Fruit fly (Drosophila melanogaster) whole organism, embryonic: ENCODE data around the gene CG17625.

Source experiments
- Adf1 ChIP-seq: fragments of 200-800 bp; sonication (Bioruptor generic); IDR thresholded peaks from 2 replicates; pipeline ENCODE4 v1.3.6; 2022; ENCODE audit warnings: missing biosample characterization, missing genetic modification characterization
- Atf-2 ChIP-seq: fragments of 200-800 bp; sonication (Bioruptor generic); optimal IDR thresholded peaks from 2 replicates; lab custom pipeline; 2016; ENCODE audit warnings: missing biosample characterization, missing genetic modification characterization
- CG1024 ChIP-seq: fragments of 200-800 bp; sonication (Bioruptor generic); IDR thresholded peaks from 2 replicates; pipeline ENCODE4 v1.3.6; 2022; ENCODE audit warnings: missing biosample characterization, missing genetic modification characterization
- CG12391 ChIP-seq: fragments of 200-800 bp; sonication (Bioruptor generic); optimal IDR thresholded peaks from 3 replicates; lab custom pipeline; 2018; ENCODE audit warnings: missing biosample characterization, mild to moderate bottlenecking, missing genetic modification characterization, moderate library complexity
- CG12659 ChIP-seq: fragments of 200-800 bp; sonication (Bioruptor generic); optimal IDR thresholded peaks from 3 replicates; lab custom pipeline; 2017; ENCODE audit warnings: mild to moderate bottlenecking, missing biosample characterization, missing genetic modification reagents, missing genetic modification characterization
- CG12769 ChIP-seq: fragments of 200-800 bp; sonication (Bioruptor generic); optimal IDR thresholded peaks from 2 replicates; lab custom pipeline; 2019; ENCODE audit warnings: missing biosample characterization, mild to moderate bottlenecking, missing genetic modification characterization, moderate library complexity
- CG12942 ChIP-seq: fragments of 200-800 bp; sonication (Bioruptor generic); optimal IDR thresholded peaks from 3 replicates; lab custom pipeline; 2016; ENCODE audit warnings: missing biosample characterization, missing genetic modification characterization
- CG14710 ChIP-seq: fragments of 200-800 bp; sonication (Bioruptor generic); optimal IDR thresholded peaks from 3 replicates; lab custom pipeline; 2019; ENCODE audit warnings: missing biosample characterization, mild to moderate bottlenecking, missing genetic modification characterization, moderate library complexity
- CG14965 ChIP-seq: fragments of 200-800 bp; sonication (Bioruptor generic); optimal IDR thresholded peaks from 2 replicates; lab custom pipeline; 2016; ENCODE audit warnings: missing biosample characterization, missing genetic modification characterization, borderline replicate concordance
- CG18011 ChIP-seq: fragments of 200-800 bp; sonication (Bioruptor generic); optimal IDR thresholded peaks from 2 replicates; lab custom pipeline; 2017; ENCODE audit warnings: missing biosample characterization, missing genetic modification characterization, mild to moderate bottlenecking, moderate library complexity, missing genotype
- CG2120 ChIP-seq: fragments of 200-800 bp; sonication (Bioruptor generic); optimal IDR thresholded peaks from 3 replicates; lab custom pipeline; 2016; ENCODE audit warnings: missing biosample characterization, missing genetic modification characterization
- CG32532 ChIP-seq: fragments of 200-800 bp; sonication (Bioruptor generic); IDR thresholded peaks from 2 replicates; pipeline ENCODE4 v1.3.6; 2022; ENCODE audit warnings: missing biosample characterization, missing genetic modification characterization
- CG33213 ChIP-seq: fragments of 200-800 bp; sonication (Bioruptor generic); optimal IDR thresholded peaks from 3 replicates; lab custom pipeline; 2016; ENCODE audit warnings: missing biosample characterization, missing genetic modification characterization
- CG4328 ChIP-seq: fragments of 200-800 bp; sonication (Bioruptor generic); optimal IDR thresholded peaks from 3 replicates; lab custom pipeline; 2017; ENCODE audit warnings: missing biosample characterization, missing genetic modification reagents, missing genetic modification characterization
- CG4854 ChIP-seq: fragments of 200-800 bp; sonication (Bioruptor generic); optimal IDR thresholded peaks from 2 replicates; lab custom pipeline; 2016; ENCODE audit warnings: missing biosample characterization, missing genetic modification characterization, inconsistent platforms
- CG5953 ChIP-seq: fragments of 200-800 bp; sonication (Bioruptor generic); IDR thresholded peaks from 2 replicates; pipeline ENCODE4 v1.3.6; 2022; ENCODE audit warnings: missing biosample characterization, missing genetic modification characterization
- CG9437 ChIP-seq: fragments of 200-800 bp; sonication (Bioruptor generic); optimal IDR thresholded peaks from 2 replicates; lab custom pipeline; 2018; ENCODE audit warnings: missing biosample characterization, mild to moderate bottlenecking, missing genetic modification characterization
- CG9817 ChIP-seq: fragments of 200-800 bp; sonication (Bioruptor generic); optimal IDR thresholded peaks from 2 replicates; lab custom pipeline; 2018; ENCODE audit warnings: missing biosample characterization, mild to moderate bottlenecking, missing genetic modification characterization, moderate library complexity
- CG9932 ChIP-seq: fragments of 200-800 bp; sonication (Bioruptor generic); IDR thresholded peaks from 2 replicates; pipeline ENCODE4 v1.3.6; 2022; ENCODE audit warnings: missing biosample characterization, missing genetic modification characterization
- E2f2 ChIP-seq: fragments of 200-800 bp; sonication (Bioruptor generic); IDR thresholded peaks from 2 replicates; pipeline ENCODE4 v1.3.6; 2022; ENCODE audit warnings: missing biosample characterization, missing genetic modification characterization
- Gsc ChIP-seq: fragments of 200-800 bp; sonication (Bioruptor generic); IDR thresholded peaks from 2 replicates; pipeline ENCODE4 v1.3.6; 2022; ENCODE audit warnings: missing biosample characterization, missing genetic modification characterization
- HLH4C ChIP-seq: fragments of 200-800 bp; sonication (Bioruptor generic); IDR thresholded peaks from 3 replicates; pipeline ENCODE4 v1.3.6; 2022; ENCODE audit warnings: missing biosample characterization, missing genetic modification characterization; ENCODE audit not compliant: partially characterized antibody
- Hr3 ChIP-seq: fragments of 200-800 bp; sonication (Bioruptor generic); optimal IDR thresholded peaks from 3 replicates; lab custom pipeline; 2016; ENCODE audit warnings: missing biosample characterization, missing genetic modification characterization
- Jarid2 ChIP-seq: fragments of 200-800 bp; sonication (Bioruptor generic); optimal IDR thresholded peaks from 3 replicates; lab custom pipeline; 2017; ENCODE audit warnings: mild to moderate bottlenecking, missing biosample characterization, missing genetic modification reagents, missing genetic modification characterization
- MBD-R2 ChIP-seq: fragments of 200-800 bp; sonication (Bioruptor generic); IDR thresholded peaks from 2 replicates; pipeline ENCODE4 v1.3.6; 2022; ENCODE audit warnings: missing biosample characterization, missing genetic modification characterization
- Max ChIP-seq: fragments of 200-800 bp; sonication (Bioruptor generic); optimal IDR thresholded peaks from 2 replicates; lab custom pipeline; 2016; ENCODE audit warnings: missing biosample characterization, mild to moderate bottlenecking, missing genetic modification characterization
- Med ChIP-seq: fragments of 200-800 bp; sonication (Bioruptor generic); peaks from one replicate; lab custom pipeline; 2016; ENCODE audit warnings: missing biosample characterization, missing genetic modification characterization, mild to moderate bottlenecking, inconsistent platforms, moderate library complexity
- Mrtf ChIP-seq: fragments of 200-800 bp; sonication (Bioruptor generic); IDR thresholded peaks from 3 replicates; pipeline ENCODE4 v1.3.6; 2022; ENCODE audit warnings: missing biosample characterization, missing genetic modification characterization
- Nf-YA ChIP-seq: fragments of 200-800 bp; sonication (Bioruptor generic); IDR thresholded peaks from 2 replicates; pipeline ENCODE4 v1.3.6; 2022; ENCODE audit warnings: missing biosample characterization, missing genetic modification characterization
- Ravus ChIP-seq: fragments of 200-800 bp; sonication (Bioruptor generic); IDR thresholded peaks from 2 replicates; pipeline ENCODE4 v1.3.6; 2022; ENCODE audit warnings: missing biosample characterization, missing genetic modification characterization
- Six4 ChIP-seq: fragments of 200-800 bp; sonication (Bioruptor generic); optimal IDR thresholded peaks from 2 replicates; lab custom pipeline; 2016; ENCODE audit warnings: missing biosample characterization, missing genetic modification characterization
- az2 ChIP-seq: fragments of 200-800 bp; sonication (Bioruptor generic); optimal IDR thresholded peaks from 3 replicates; lab custom pipeline; 2016; ENCODE audit warnings: missing biosample characterization, missing genetic modification characterization
- bigmax ChIP-seq: fragments of 200-800 bp; sonication (Bioruptor generic); optimal IDR thresholded peaks from 2 replicates; lab custom pipeline; 2018; ENCODE audit warnings: missing biosample characterization, mild to moderate bottlenecking, missing genetic modification characterization
- br ChIP-seq: fragments of >200 bp; optimal IDR thresholded peaks from 2 replicates; lab custom pipeline; 2017
- cas ChIP-seq: fragments of 200-800 bp; sonication (Bioruptor generic); IDR thresholded peaks from 2 replicates; pipeline ENCODE4 v1.3.6; 2022; ENCODE audit warnings: missing biosample characterization, missing genetic modification characterization
- fd64A ChIP-seq: fragments of 200-800 bp; sonication (Bioruptor generic); optimal IDR thresholded peaks from 3 replicates; lab custom pipeline; 2018; ENCODE audit warnings: missing biosample characterization, mild to moderate bottlenecking, missing genetic modification characterization
- fd96Cb ChIP-seq: fragments of 200-800 bp; sonication (Bioruptor generic); optimal IDR thresholded peaks from 2 replicates; lab custom pipeline; 2018; ENCODE audit warnings: missing biosample characterization, mild to moderate bottlenecking, missing genetic modification characterization, moderate library complexity
- ham ChIP-seq: fragments of 200-800 bp; sonication (Bioruptor generic); IDR thresholded peaks from 2 replicates; pipeline ENCODE4 v1.3.6; 2022; ENCODE audit warnings: missing biosample characterization, missing genetic modification characterization
- insv ChIP-seq, 2 experiments: fragments of 200-800 bp; sonication (Bioruptor generic); optimal IDR thresholded peaks; 3 replicates each; lab custom pipeline; 2016 to 2018; ENCODE audit warnings: missing biosample characterization in 2 of 2, missing genetic modification characterization in 2 of 2
- jumu ChIP-seq: fragments of 200-800 bp; sonication (Bioruptor generic); optimal IDR thresholded peaks from 3 replicates; lab custom pipeline; 2016; ENCODE audit warnings: missing biosample characterization, missing genetic modification characterization
- lola ChIP-seq, 3 experiments: fragments of >200 bp in 2 of 3; fragments of 200-800 bp in 1 of 3; sonication (Bioruptor generic) in 1 of 3; optimal IDR thresholded peaks; 2 replicates each; lab custom pipeline; 2017 to 2019; ENCODE audit warnings: missing biosample characterization in 3 of 3, missing genetic modification characterization in 3 of 3, mild to moderate bottlenecking in 1 of 3, moderate library complexity in 1 of 3
- lov ChIP-seq, 2 experiments: fragments of 200-800 bp in 1 of 2; fragments of >200 bp in 1 of 2; sonication (Bioruptor generic) in 1 of 2; IDR thresholded peaks in 1 of 2; optimal IDR thresholded peaks in 1 of 2; 2 replicates in 1 of 2; 3 replicates in 1 of 2; pipeline versions ENCODE4 v1.3.6 to Lab custom; 2017 to 2022; ENCODE audit warnings: missing biosample characterization in 1 of 2, missing genetic modification characterization in 1 of 2
- luna ChIP-seq: fragments of 200-800 bp; sonication (Bioruptor generic); optimal IDR thresholded peaks from 2 replicates; lab custom pipeline; 2016; ENCODE audit warnings: missing biosample characterization, missing genetic modification characterization
- nau ChIP-seq: fragments of 200-800 bp; sonication (Bioruptor generic); optimal IDR thresholded peaks from 3 replicates; lab custom pipeline; 2017; ENCODE audit warnings: missing biosample characterization, mild to moderate bottlenecking, missing genetic modification characterization, missing genetic modification reagents
- nmo ChIP-seq: fragments of 200-800 bp; sonication (Bioruptor generic); optimal IDR thresholded peaks from 2 replicates; lab custom pipeline; 2018; ENCODE audit warnings: missing biosample characterization, mild to moderate bottlenecking, missing genetic modification characterization, moderate library complexity
- onecut ChIP-seq: fragments of 200-800 bp; sonication (Bioruptor generic); IDR thresholded peaks from 2 replicates; pipeline ENCODE4 v1.3.6; 2022; ENCODE audit warnings: missing biosample characterization, missing genetic modification characterization
- rib ChIP-seq: fragments of 200-800 bp; sonication (Bioruptor generic); IDR thresholded peaks from 2 replicates; pipeline ENCODE4 v1.3.6; 2022; ENCODE audit warnings: missing biosample characterization, missing genetic modification characterization
- ro ChIP-seq: fragments of 200-800 bp; sonication (Bioruptor generic); IDR thresholded peaks from 2 replicates; pipeline ENCODE4 v1.3.6; 2022; ENCODE audit warnings: missing biosample characterization, missing genetic modification characterization
- run ChIP-seq: fragments of 200-800 bp; sonication (Bioruptor generic); optimal IDR thresholded peaks from 3 replicates; lab custom pipeline; 2018; ENCODE audit warnings: missing biosample characterization, mild to moderate bottlenecking, missing genetic modification characterization
- ssp ChIP-seq: fragments of 200-800 bp; sonication (Bioruptor generic); IDR thresholded peaks from 2 replicates; pipeline ENCODE4 v1.3.6; 2022; ENCODE audit warnings: missing biosample characterization, missing genetic modification characterization
- zfh1 ChIP-seq: fragments of 200-800 bp; sonication (Bioruptor generic); IDR thresholded peaks from 3 replicates; pipeline ENCODE4 v1.3.6; 2022; ENCODE audit warnings: missing biosample characterization, missing genetic modification characterization

CG17625 gene

dm6 chr3R:22690311-22690710 is 3.7 kb downstream of the CG17625 start, which contains the start of the genes wfs1 and Nup133 (continued):
- TF ChIP-seq CG12659 (GFP tag; lab: Kevin White, UChicago) (peak; percentile 82), run (tag; lab: Kevin White, UChicago) (peak; percentile 35), nau (GFP tag; lab: Kevin White, UChicago) (no peak), Atf-2 (no peak), bigmax (no peak), luna (GFP tag; lab: Kevin White, UChicago) (no peak), insv (GFP tag; optimal IDR thresholded peaks at IDR 0.05; lab: Kevin White, UChicago) (peak in 1 of 2 experiments; percentile 14), MBD-R2 (GFP tag; lab: Robert Waterston, UW) (peak; percentile 88), lola (GFP tag; optimal IDR thresholded peaks at IDR 0.05; lab: Kevin White, UChicago) (peak in 1 of 3 experiments; percentile 87), CG9817 (tag; lab: Kevin White, UChicago) (peak; percentile 76), CG1024 (no peak; the same call in 1 of the 2 replicates), CG12391 (tag; lab: Kevin White, UChicago) (peak; percentile 94), jumu (GFP tag; lab: Kevin White, UChicago) (no peak), CG2120 (GFP tag; lab: Kevin White, UChicago) (peak; percentile 53), Adf1 (GFP tag; lab: Robert Waterston, UW) (0 out of 2 replicates have a peak, but pooled peaks have one; percentile 31), CG4854 (no peak), Hr3 (peak; percentile 80), CG18011 (GFP tag; lab: Kevin White, UChicago) (no peak), HLH4C (peak; percentile 86), Jarid2 (GFP tag; lab: Kevin White, UChicago) (no peak), ssp (peak; percentile 45; the same call in 1 of the 2 replicates), Ravus (no peak), CG12942 (GFP tag; lab: Kevin White, UChicago) (peak; percentile 72), Max (GFP tag; lab: Kevin White, UChicago) (peak; percentile 64), CG33213 (no peak), zfh1 (peak; percentile 65; the same call in 2 of the 3 replicates), lov (optimal IDR thresholded peaks at IDR 0.05; lab: Kevin White, UChicago) (no peak), lov (GFP tag; IDR thresholded peaks at IDR 0.05; lab: Robert Waterston, UW) (no peak), cas (GFP tag; lab: Robert Waterston, UW) (no peak), nmo (GFP tag; lab: Kevin White, UChicago) (peak; percentile 91), ro (GFP tag; lab: Robert Waterston, UW) (no peak), Gsc (no peak), Nf-YA (GFP tag; lab: Robert Waterston, UW) (peak; percentile 40; the same call in 1 of the 2 replicates), CG32532 (GFP tag; lab: Robert Waterston, UW) (peak; percentile 66; the same call in 1 of the 2 replicates), CG14965 (GFP tag; lab: Kevin White, UChicago) (no peak), CG4328 (GFP tag; lab: Kevin White, UChicago) (peak; percentile 62), az2 (GFP tag; lab: Kevin White, UChicago) (peak; percentile 76), fd64A (GFP tag; lab: Kevin White, UChicago) (no peak), br (lab: Kevin White, UChicago) (no peak), Mrtf (GFP tag; lab: Robert Waterston, UW) (no peak), CG12769 (no peak), fd96Cb (tag; lab: Kevin White, UChicago) (peak; percentile 73), E2f2 (GFP tag; lab: Robert Waterston, UW) (peak; percentile 58), onecut (peak; percentile 66; the same call in 1 of the 2 replicates), CG9932 (GFP tag; lab: Robert Waterston, UW) (peak; percentile 81), ham (no peak), CG9437 (GFP tag; lab: Kevin White, UChicago) (peak; percentile 56), CG5953 (GFP tag; lab: Robert Waterston, UW) (no peak), rib (GFP tag; lab: Robert Waterston, UW) (no peak), CG14710 (tag; lab: Kevin White, UChicago) (peak; percentile 93), Six4 (GFP tag; lab: Kevin White, UChicago) (peak; percentile 60), Med (GFP tag; lab: Kevin White, UChicago) (no peak)
